Worm (Caenorhabditis elegans) whole organism, L4 larva: ENCODE results near the gene cdk-12.

Experiments
- ceh-28 ChIP-seq: fragments of 150-350 bp; optimal IDR thresholded peaks from 2 replicates; lab custom pipeline; 2014; ENCODE audit warnings: missing biosample characterization, missing genetic modification reagents, missing genetic modification characterization
- ceh-62 ChIP-seq: sonication (generic microtip); optimal IDR thresholded peaks from 2 replicates; lab custom pipeline; 2017; ENCODE audit warnings: missing biosample characterization, missing genetic modification characterization
- dmd-6 ChIP-seq: fragments of 200-800 bp; sonication (Bioruptor generic); IDR thresholded peaks from 2 replicates; pipeline ENCODE4 v1.3.6; 2022; ENCODE audit warnings: missing genetic modification reagents, missing genetic modification characterization, missing compliant biosample characterization
- fkh-10 ChIP-seq: fragments of 150-350 bp; optimal IDR thresholded peaks from 2 replicates; lab custom pipeline; 2014; ENCODE audit warnings: missing biosample characterization, missing genetic modification reagents, missing genetic modification characterization
- fos-1 ChIP-seq: fragments of 150-350 bp; optimal IDR thresholded peaks from 2 replicates; lab custom pipeline; 2014; ENCODE audit warnings: missing biosample characterization, missing genetic modification characterization
- nhr-237 ChIP-seq: sonication (generic microtip); optimal IDR thresholded peaks from 2 replicates; lab custom pipeline; 2017; ENCODE audit warnings: missing biosample characterization, missing genetic modification characterization
- nhr-76 ChIP-seq: fragments of 150-350 bp; optimal IDR thresholded peaks from 2 replicates; lab custom pipeline; 2014; ENCODE audit warnings: missing biosample characterization, missing genetic modification characterization
- snpc-4 ChIP-seq: fragments of 150-350 bp; optimal IDR thresholded peaks from 2 replicates; lab custom pipeline; 2014; ENCODE audit warnings: missing biosample characterization, missing genetic modification characterization
- unc-130 ChIP-seq: sonication (generic microtip); optimal IDR thresholded peaks from 2 replicates; lab custom pipeline; 2016; ENCODE audit warnings: missing genetic modification reagents, missing genetic modification characterization, missing compliant biosample characterization
- unc-39 ChIP-seq: sonication (generic microtip); optimal IDR thresholded peaks from 2 replicates; lab custom pipeline; 2017; ENCODE audit warnings: missing biosample characterization, missing genetic modification characterization
- zag-1 ChIP-seq: fragments of 150-350 bp; optimal IDR thresholded peaks from 2 replicates; lab custom pipeline; 2014; ENCODE audit warnings: missing biosample characterization, missing genetic modification characterization
- zfp-3 ChIP-seq: fragments of 200-800 bp; sonication (Bioruptor generic); conservative IDR thresholded peaks from 2 replicates; pipeline ENCODE4 v1.3.6; 2022; ENCODE audit warnings: missing genetic modification reagents, missing genetic modification characterization, missing compliant biosample characterization

- no peak for TF ChIP-seq nhr-237 (tag; lab: Kevin White, UChicago)
- TF ChIP-seq zfp-3 (GFP tag; lab: Robert Waterston, UW), result no peak
- TF ChIP-seq fos-1 (tag; lab: Kevin White, UChicago), result no peak
- TF ChIP-seq fkh-10 (GFP tag; lab: Kevin White, UChicago), result no peak
- no peak for TF ChIP-seq dmd-6
- no peak for TF ChIP-seq unc-39 (tag; lab: Kevin White, UChicago)
- no peak for TF ChIP-seq unc-130 (GFP tag; lab: Kevin White, UChicago)
- TF ChIP-seq ceh-28, result no peak
- TF ChIP-seq ceh-62 (tag; lab: Kevin White, UChicago), result no peak
- no peak for TF ChIP-seq zag-1 (tag; lab: Kevin White, UChicago)
- no peak for TF ChIP-seq snpc-4 (tag; lab: Kevin White, UChicago)
- TF ChIP-seq nhr-76 (tag; lab: Kevin White, UChicago), result no peak
Measured at ce11 chrIII:4323859-4324258, 8.9 kb upstream of the cdk-12 start, which contains the start of gene H38K22.9.
